Worm (Caenorhabditis elegans) whole organism, late embryonic: ENCODE results near the gene efhc-1.

Experiments used
- C08G9.2 ChIP-seq: sonication (generic microtip); optimal IDR thresholded peaks from 2 replicates; lab custom pipeline; 2016; ENCODE audit warnings: mild to moderate bottlenecking, missing genetic modification characterization, moderate library complexity, missing compliant biosample characterization
- F13H6.1 ChIP-seq: sonication (generic microtip); optimal IDR thresholded peaks from 2 replicates; lab custom pipeline; 2016; ENCODE audit warnings: missing genetic modification characterization, missing compliant biosample characterization
- K02D7.2 ChIP-seq: sonication (generic microtip); optimal IDR thresholded peaks from 2 replicates; lab custom pipeline; 2017; ENCODE audit warnings: mild to moderate bottlenecking, missing genetic modification characterization, missing compliant biosample characterization
- T23F11.4 ChIP-seq: fragments of 200-800 bp; sonication (Bioruptor generic); optimal IDR thresholded peaks from 2 replicates; lab custom pipeline; 2018; ENCODE audit warnings: mild to moderate bottlenecking, missing genetic modification characterization, missing compliant biosample characterization
- Y22D7AL.16 ChIP-seq: sonication (generic microtip); optimal IDR thresholded peaks from 2 replicates; lab custom pipeline; 2016; ENCODE audit warnings: missing genetic modification characterization, missing compliant biosample characterization
- ceh-14 ChIP-seq: sonication (generic microtip); optimal IDR thresholded peaks from 2 replicates; lab custom pipeline; 2016; ENCODE audit warnings: missing genotype, missing genetic modification characterization, missing compliant biosample characterization
- ceh-2 ChIP-seq: sonication (generic microtip); optimal IDR thresholded peaks from 2 replicates; lab custom pipeline; 2016; ENCODE audit warnings: missing genotype, missing genetic modification characterization, missing compliant biosample characterization
- ceh-22 ChIP-seq: sonication (generic microtip); optimal IDR thresholded peaks from 2 replicates; lab custom pipeline; 2017; ENCODE audit warnings: missing biosample characterization, missing genetic modification characterization
- ceh-24 ChIP-seq: sonication (generic microtip); optimal IDR thresholded peaks from 2 replicates; lab custom pipeline; 2016; ENCODE audit warnings: mild to moderate bottlenecking, missing genetic modification characterization, missing compliant biosample characterization
- ceh-31 ChIP-seq: sonication (generic microtip); optimal IDR thresholded peaks from 2 replicates; lab custom pipeline; 2016; ENCODE audit warnings: missing genetic modification characterization, missing compliant biosample characterization
- ceh-9 ChIP-seq: sonication (generic microtip); optimal IDR thresholded peaks from 2 replicates; lab custom pipeline; 2016; ENCODE audit warnings: mild to moderate bottlenecking, missing genetic modification characterization, inconsistent platforms, missing compliant biosample characterization
- che-1 ChIP-seq: sonication (generic microtip); optimal IDR thresholded peaks from 2 replicates; lab custom pipeline; 2016; ENCODE audit warnings: mild to moderate bottlenecking, missing genetic modification characterization, missing compliant biosample characterization
- dve-1 ChIP-seq: sonication (generic microtip); optimal IDR thresholded peaks from 2 replicates; lab custom pipeline; 2017; ENCODE audit warnings: antibody characterized with exemption, mild to moderate bottlenecking, missing genetic modification characterization, missing compliant biosample characterization
- elt-2 ChIP-seq: sonication (generic microtip); optimal IDR thresholded peaks from 2 replicates; lab custom pipeline; 2016; ENCODE audit warnings: missing genetic modification reagents, missing genetic modification characterization, missing compliant biosample characterization
- eyg-1 ChIP-seq: sonication (generic microtip); optimal IDR thresholded peaks from 2 replicates; lab custom pipeline; 2016; ENCODE audit warnings: missing genotype, missing genetic modification characterization, missing compliant biosample characterization
- fkh-6 ChIP-seq: sonication (generic microtip); optimal IDR thresholded peaks from 2 replicates; lab custom pipeline; 2016; ENCODE audit warnings: missing genetic modification characterization, missing compliant biosample characterization
- hlh-13 ChIP-seq: fragments of 200-800 bp; sonication (Bioruptor generic); optimal IDR thresholded peaks from 2 replicates; lab custom pipeline; 2018; ENCODE audit warnings: mild to moderate bottlenecking, missing genetic modification characterization, missing compliant biosample characterization
- hlh-6 ChIP-seq: sonication (generic microtip); optimal IDR thresholded peaks from 2 replicates; lab custom pipeline; 2016; ENCODE audit warnings: missing genotype, missing genetic modification characterization, missing compliant biosample characterization
- hlh-8 ChIP-seq: sonication (generic microtip); optimal IDR thresholded peaks from 2 replicates; lab custom pipeline; 2016; ENCODE audit warnings: missing genotype, missing genetic modification characterization, missing compliant biosample characterization
- lin-11 ChIP-seq: fragments of 200-800 bp; sonication (Bioruptor generic); optimal IDR thresholded peaks from 2 replicates; lab custom pipeline; 2018; ENCODE audit warnings: mild to moderate bottlenecking, missing genetic modification characterization, missing compliant biosample characterization
- madf-2 ChIP-seq: sonication (generic microtip); optimal IDR thresholded peaks from 2 replicates; lab custom pipeline; 2017; ENCODE audit warnings: missing genetic modification characterization, missing compliant biosample characterization
- mec-3 ChIP-seq: sonication (generic microtip); optimal IDR thresholded peaks from 2 replicates; lab custom pipeline; 2016; ENCODE audit warnings: borderline replicate concordance, missing genetic modification characterization, missing compliant biosample characterization
- nhr-232 ChIP-seq: sonication (generic microtip); optimal IDR thresholded peaks from 2 replicates; lab custom pipeline; 2016; ENCODE audit warnings: missing genetic modification characterization, missing compliant biosample characterization
- npax-4 ChIP-seq: sonication (generic microtip); optimal IDR thresholded peaks from 2 replicates; lab custom pipeline; 2016; ENCODE audit warnings: missing genetic modification characterization, missing compliant biosample characterization
- odd-2 ChIP-seq: sonication (generic microtip); optimal IDR thresholded peaks from 2 replicates; lab custom pipeline; 2017; ENCODE audit warnings: antibody characterized with exemption, mild to moderate bottlenecking, missing genetic modification characterization, missing compliant biosample characterization
- pat-9 ChIP-seq: fragments of 200-800 bp; sonication (Bioruptor generic); optimal IDR thresholded peaks from 2 replicates; lab custom pipeline; 2018; ENCODE audit warnings: mild to moderate bottlenecking, missing genetic modification characterization, moderate library complexity, missing compliant biosample characterization
- pax-1 ChIP-seq: fragments of 150-350 bp; optimal IDR thresholded peaks from 2 replicates; lab custom pipeline; 2014; ENCODE audit warnings: missing biosample characterization, missing genetic modification characterization
- pha-2 ChIP-seq: sonication (generic microtip); optimal IDR thresholded peaks from 2 replicates; lab custom pipeline; 2017; ENCODE audit warnings: mild to moderate bottlenecking, missing genetic modification characterization, missing compliant biosample characterization
- rnt-1 ChIP-seq: sonication (generic microtip); optimal IDR thresholded peaks from 2 replicates; lab custom pipeline; 2016; ENCODE audit warnings: missing genetic modification characterization, missing compliant biosample characterization
- sox-2 ChIP-seq: fragments of 200-800 bp; sonication (Bioruptor generic); IDR thresholded peaks from 2 replicates; pipeline ENCODE4 v1.3.6; 2022; ENCODE audit warnings: missing genetic modification reagents, missing genetic modification characterization, missing compliant biosample characterization
- syd-9 ChIP-seq: sonication (generic microtip); optimal IDR thresholded peaks from 2 replicates; lab custom pipeline; 2016; ENCODE audit warnings: mild to moderate bottlenecking, missing genetic modification characterization, moderate library complexity, missing compliant biosample characterization
- ttx-3 ChIP-seq: sonication (generic microtip); optimal IDR thresholded peaks from 2 replicates; lab custom pipeline; 2016; ENCODE audit warnings: missing genetic modification reagents, missing genetic modification characterization, missing compliant biosample characterization
- unc-55 ChIP-seq: sonication (generic microtip); optimal IDR thresholded peaks from 2 replicates; lab custom pipeline; 2017; ENCODE audit warnings: missing biosample characterization, missing genetic modification reagents, missing genetic modification characterization
- zip-5 ChIP-seq: sonication (generic microtip); optimal IDR thresholded peaks from 2 replicates; lab custom pipeline; 2016; ENCODE audit warnings: missing genetic modification characterization, missing compliant biosample characterization

The efhc-1 gene

DNA sequence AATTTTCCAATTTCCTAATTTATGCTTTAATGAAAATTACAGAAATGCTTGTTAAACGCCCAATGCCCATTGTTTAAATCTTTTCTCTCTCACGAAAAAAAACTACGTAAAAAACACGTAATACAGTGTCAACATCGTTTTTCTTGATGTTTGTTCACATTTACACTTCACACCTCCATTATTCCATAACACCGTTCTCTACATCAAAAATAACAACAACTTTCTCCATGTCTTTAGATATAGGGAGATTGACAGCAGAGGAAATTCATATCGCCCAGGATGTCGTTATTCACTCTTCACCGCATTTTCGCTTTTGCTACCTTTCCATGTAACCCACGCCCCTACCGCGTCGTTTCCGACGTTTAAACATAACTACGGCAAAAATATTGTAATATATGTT, at the start of gene efhc-1:
TSS of gene efhc-1 (plus strand) at position 301 of the 400 bp plus-strand sequence.
- no peak for TF ChIP-seq syd-9 (tag; lab: Kevin White, UChicago)
- TF ChIP-seq nhr-232, result no peak
- TF ChIP-seq F13H6.1, result no peak
- TF ChIP-seq madf-2 (tag; lab: Kevin White, UChicago), result no peak
- no peak for TF ChIP-seq fkh-6 (tag; lab: Kevin White, UChicago)
- TF ChIP-seq odd-2, result no peak
- no peak for TF ChIP-seq sox-2 (GFP tag; lab: Robert Waterston, UW)
- TF ChIP-seq, all 69 proteins: peak for 0

DNA sequence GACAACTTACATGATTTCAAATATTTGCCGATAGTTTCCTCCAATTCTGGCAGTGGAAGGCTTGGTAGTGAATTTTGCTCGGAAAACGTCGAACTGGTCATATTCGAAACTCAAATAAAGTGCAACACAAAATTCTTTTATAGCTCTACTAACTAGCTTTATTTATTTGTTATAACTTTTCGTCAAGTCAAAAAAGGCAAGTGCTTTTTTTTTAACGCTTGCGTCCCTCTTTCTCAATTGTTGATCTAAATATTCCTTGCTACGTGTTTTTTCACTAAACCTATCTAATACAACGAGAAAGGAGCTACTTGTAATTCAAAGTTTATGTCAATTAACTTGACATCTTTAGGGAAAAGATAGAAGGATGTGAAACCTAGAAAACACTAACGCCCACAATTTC, 47.8 kb upstream of the efhc-1 start, which contains the start of gene F41E7.6:
TSS of gene F41E7.6 (minus strand) at position 101 of the 400 bp plus-strand sequence.
- TF ChIP-seq mec-3 (tag; lab: Kevin White, UChicago), result no peak
- no peak for TF ChIP-seq ceh-9 (tag; lab: Kevin White, UChicago)
- TF ChIP-seq madf-2 (tag; lab: Kevin White, UChicago), result no peak
- TF ChIP-seq eyg-1 (tag; lab: Kevin White, UChicago), result no peak
- TF ChIP-seq pax-1 (tag; lab: Kevin White, UChicago), result no peak
- TF ChIP-seq C08G9.2 (tag; lab: Kevin White, UChicago), result no peak
- TF ChIP-seq zip-5 (tag; lab: Kevin White, UChicago), result no peak
- no peak for TF ChIP-seq fkh-6 (tag; lab: Kevin White, UChicago)
- TF ChIP-seq lin-11, result no peak
- no peak for TF ChIP-seq dve-1 (tag; lab: Kevin White, UChicago)
- TF ChIP-seq ceh-2 (tag; lab: Kevin White, UChicago), result no peak
- no peak for TF ChIP-seq ceh-22 (tag; lab: Kevin White, UChicago)
- TF ChIP-seq rnt-1 (tag; lab: Kevin White, UChicago), result no peak
- TF ChIP-seq Y22D7AL.16 (tag; lab: Kevin White, UChicago), result no peak
- no peak for TF ChIP-seq che-1

DNA sequence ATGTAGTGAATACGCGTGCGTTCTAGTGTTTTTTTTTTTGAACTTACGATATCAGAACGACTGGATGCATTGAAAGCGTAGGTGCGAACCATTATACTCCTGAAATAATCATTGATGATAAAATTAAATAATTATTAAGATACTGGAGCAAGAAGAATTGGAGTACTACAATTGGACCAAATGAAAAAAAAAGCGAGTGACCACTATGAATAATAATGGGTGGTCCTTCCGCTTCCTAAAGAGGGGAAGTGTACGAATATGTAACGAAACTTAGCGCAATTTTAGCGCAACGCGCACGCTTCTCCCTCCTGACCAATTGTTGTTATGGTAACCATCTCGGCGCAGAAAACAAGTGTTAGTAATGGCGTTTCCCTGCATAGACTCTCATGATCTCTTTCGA, 42.3 kb upstream of the efhc-1 start, which contains the start of gene F41E7.9:
TSS of gene F41E7.9 (minus strand) at position 101 of the 400 bp plus-strand sequence.
- no peak for TF ChIP-seq ttx-3
- no peak for TF ChIP-seq rnt-1 (tag; lab: Kevin White, UChicago)
- no peak for TF ChIP-seq pha-2 (tag; lab: Kevin White, UChicago)
- TF ChIP-seq pat-9 (tag; lab: Kevin White, UChicago), result no peak
- TF ChIP-seq, all 69 proteins: peak for 0

DNA sequence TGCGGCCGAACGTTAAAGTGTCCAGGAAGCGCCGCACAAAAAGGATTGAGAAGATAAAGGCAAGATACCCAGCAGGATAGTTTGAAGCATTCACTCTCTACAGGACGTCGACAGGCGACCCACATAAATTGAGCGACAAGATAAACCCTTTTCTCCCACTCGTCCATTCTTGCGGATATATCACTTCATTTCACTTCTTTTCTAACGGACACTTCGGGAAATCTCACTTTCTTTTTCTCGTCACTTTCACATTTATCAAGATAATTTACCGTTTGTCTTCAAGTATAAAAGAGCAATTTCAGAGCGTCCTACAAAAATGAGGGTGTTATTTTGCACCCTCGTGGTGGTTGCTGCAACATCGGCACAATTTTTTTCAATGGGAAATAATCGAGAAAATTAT, 40.6 kb upstream of the efhc-1 start, which contains the start of gene R07E3.6:
TSS of gene R07E3.6 (plus strand) at position 158 of the 400 bp plus-strand sequence.
- TF ChIP-seq K02D7.2 (tag; lab: Kevin White, UChicago), result no peak
- TF ChIP-seq ceh-24, result no peak
- TF ChIP-seq unc-55 (GFP tag; lab: Kevin White, UChicago), result no peak

- TF ChIP-seq hlh-13, result no peak
- no peak for TF ChIP-seq nhr-232
- no peak for TF ChIP-seq ceh-14 (tag; lab: Kevin White, UChicago)
- no peak for TF ChIP-seq sox-2 (GFP tag; lab: Robert Waterston, UW)
- TF ChIP-seq T23F11.4 (GFP tag; lab: Kevin White, UChicago), result no peak
- TF ChIP-seq elt-2 (tag; lab: Kevin White, UChicago), result no peak
- TF ChIP-seq hlh-6 (tag; lab: Kevin White, UChicago), result no peak
- TF ChIP-seq hlh-8, result no peak
- no peak for TF ChIP-seq syd-9 (tag; lab: Kevin White, UChicago)
- TF ChIP-seq fkh-6 (tag; lab: Kevin White, UChicago), result no peak
- no peak for TF ChIP-seq C08G9.2 (tag; lab: Kevin White, UChicago)
- no peak for TF ChIP-seq npax-4 (tag; lab: Kevin White, UChicago)
- TF ChIP-seq ceh-31 (tag; lab: Kevin White, UChicago), result no peak
- TF ChIP-seq, all 69 proteins: peak for 0
Observed at ce11 chrX:10318437-10318836, 39.7 kb upstream of the efhc-1 start.
